Worm (Caenorhabditis elegans): Measurements from ENCODE around the gene T21B10.4.

DNA sequence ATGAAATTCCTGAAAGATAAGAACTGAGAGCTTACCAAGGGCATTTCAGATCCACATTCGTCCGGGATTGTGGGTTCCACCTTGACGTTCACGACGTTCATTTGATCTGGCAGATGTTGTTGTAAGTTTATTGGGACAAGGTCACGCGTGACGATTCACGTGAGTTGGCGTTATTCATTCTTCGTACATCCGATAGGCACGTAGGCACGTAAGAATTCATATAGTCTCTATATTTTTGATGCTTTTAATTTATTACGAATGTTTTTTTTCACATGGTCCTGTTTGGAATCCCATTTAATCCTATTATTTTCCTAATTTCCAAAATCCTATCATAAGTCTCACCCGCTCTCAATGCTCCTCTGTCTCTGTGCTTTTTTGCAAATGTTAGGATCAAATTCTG is 28.8 kb upstream of the T21B10.4 start, which contains the start of gene B0457.4:
- TF ChIP-seq nhr-2 (tag; optimal IDR thresholded peaks at IDR 0.05) (no peak), lsy-2 (tag; optimal IDR thresholded peaks at IDR 0.05) (no peak), elt-3 (tag; optimal IDR thresholded peaks at IDR 0.05) (no peak), unc-62 (GFP tag; optimal IDR thresholded peaks at IDR 0.05) (no peak), sptf-1 (tag; optimal IDR thresholded peaks at IDR 0.05) (no peak), elt-1 (tag; optimal IDR thresholded peaks at IDR 0.05; ENCODE audit: borderline replicate concordance, insufficient read depth) (no peak), snpc-4 (tag; optimal IDR thresholded peaks at IDR 0.05) (no peak), nhr-28 (tag; optimal IDR thresholded peaks at IDR 0.05) (no peak), ces-1 (GFP tag; optimal IDR thresholded peaks at IDR 0.05) (no peak)

All from whole organism, mixed stage, embryonic.